Worm (Caenorhabditis elegans): ENCODE measurements around the gene K03B4.2.

K03B4.2 gene

DNA sequence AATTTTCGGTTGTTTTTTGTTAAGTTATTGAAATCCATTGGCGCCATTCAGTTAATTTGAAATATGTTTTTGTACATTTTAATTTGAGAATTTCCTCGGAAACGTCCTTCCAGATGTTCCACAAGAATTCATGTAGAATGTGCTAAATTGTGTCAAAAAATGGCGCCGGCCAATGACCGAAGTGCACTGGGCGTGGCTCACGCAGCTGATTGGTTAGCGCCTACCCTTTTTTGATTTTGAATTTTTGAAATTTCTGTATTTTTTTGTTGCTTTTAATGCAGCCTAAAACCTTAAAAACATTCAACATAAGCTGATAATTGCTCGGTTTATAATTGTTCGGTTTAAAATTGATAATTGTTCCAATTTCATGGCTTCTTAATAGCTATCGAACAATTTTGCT, 11.0 kb upstream of the K03B4.2 start:
- TF ChIP-seq ZK546.5 (tag; optimal IDR thresholded peaks at IDR 0.05) (no peak), nfya-1 (tag; optimal IDR thresholded peaks at IDR 0.05; ENCODE audit: insufficient read depth) (peak; percentile 70)

DNA sequence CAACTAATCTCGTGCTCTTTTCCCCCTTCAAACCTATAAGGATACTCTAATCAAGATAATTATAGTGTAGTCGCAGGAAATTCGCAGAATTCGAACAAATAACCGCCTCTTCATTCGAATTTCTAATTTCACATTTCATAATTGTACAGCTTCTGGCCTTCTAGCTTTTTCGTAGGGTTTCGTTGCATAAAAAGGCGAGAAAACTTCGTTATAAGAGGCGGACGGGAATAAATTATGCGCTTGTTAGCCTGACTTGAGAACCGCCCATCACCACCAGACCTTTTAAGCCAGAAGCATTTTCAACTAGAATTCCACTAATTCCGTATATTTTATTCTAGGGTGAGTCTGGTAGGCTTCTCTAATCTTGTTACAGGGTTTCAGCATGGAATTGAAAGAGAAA, 6.1 kb upstream of the K03B4.2 start, which contains the start of gene K03B4.4:
Gene K03B4.4 (plus strand): TSS at position 301 of the 400 bp plus-strand sequence.
- TF ChIP-seq nhr-23 (tag; optimal IDR thresholded peaks at IDR 0.05) (no peak), ZK546.5 (tag; optimal IDR thresholded peaks at IDR 0.05) (no peak), nhr-12 (tag; optimal IDR thresholded peaks at IDR 0.05) (no peak), elt-3 (tag; optimal IDR thresholded peaks at IDR 0.05) (no peak), nhr-11 (tag; optimal IDR thresholded peaks at IDR 0.05) (no peak), unc-39 (tag; optimal IDR thresholded peaks at IDR 0.05) (no peak), fos-1 (tag; optimal IDR thresholded peaks at IDR 0.05) (no peak), lin-39 (tag; optimal IDR thresholded peaks at IDR 0.05) (no peak), ztf-4 (tag; optimal IDR thresholded peaks at IDR 0.05) (no peak), ztf-11 (tag; optimal IDR thresholded peaks at IDR 0.05) (no peak), mdl-1 (tag; optimal IDR thresholded peaks at IDR 0.05) (no peak), nhr-76 (tag; optimal IDR thresholded peaks at IDR 0.05) (no peak), egl-27 (tag; optimal IDR thresholded peaks at IDR 0.05) (no peak), daf-12 (tag; optimal IDR thresholded peaks at IDR 0.05) (no peak), ama-1 (optimal IDR thresholded peaks at IDR 0.05) (no peak), egl-5 (tag; optimal IDR thresholded peaks at IDR 0.05) (no peak), nfya-1 (tag; optimal IDR thresholded peaks at IDR 0.05; ENCODE audit: insufficient read depth) (no peak)

DNA sequence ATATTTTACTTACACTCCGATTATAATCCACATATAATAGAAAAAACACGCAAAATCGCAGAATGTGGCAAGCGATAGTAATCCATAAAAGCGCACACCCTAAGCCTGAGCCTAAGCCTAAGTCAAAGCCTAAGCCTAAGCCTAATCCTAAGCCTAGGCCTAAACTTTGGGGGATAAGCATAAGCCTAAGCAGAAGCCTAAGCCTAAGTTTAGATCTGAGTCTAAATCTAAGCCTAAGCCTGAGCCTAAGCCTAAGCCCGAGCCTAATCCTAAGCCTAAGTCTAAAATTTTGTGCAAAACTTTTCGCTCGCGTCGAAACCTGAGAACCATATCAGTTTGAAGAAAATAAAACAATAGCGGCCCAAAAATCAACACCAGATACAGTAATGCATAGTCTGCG, 3.7 kb upstream of the K03B4.2 start:
- TF ChIP-seq egl-27 (tag; optimal IDR thresholded peaks at IDR 0.05) (no peak), ceh-9 (tag; optimal IDR thresholded peaks at IDR 0.05) (no peak), fkh-10 (GFP tag; optimal IDR thresholded peaks at IDR 0.05) (no peak), nhr-12 (tag; optimal IDR thresholded peaks at IDR 0.05) (no peak), nhr-23 (tag; optimal IDR thresholded peaks at IDR 0.05) (no peak)

DNA sequence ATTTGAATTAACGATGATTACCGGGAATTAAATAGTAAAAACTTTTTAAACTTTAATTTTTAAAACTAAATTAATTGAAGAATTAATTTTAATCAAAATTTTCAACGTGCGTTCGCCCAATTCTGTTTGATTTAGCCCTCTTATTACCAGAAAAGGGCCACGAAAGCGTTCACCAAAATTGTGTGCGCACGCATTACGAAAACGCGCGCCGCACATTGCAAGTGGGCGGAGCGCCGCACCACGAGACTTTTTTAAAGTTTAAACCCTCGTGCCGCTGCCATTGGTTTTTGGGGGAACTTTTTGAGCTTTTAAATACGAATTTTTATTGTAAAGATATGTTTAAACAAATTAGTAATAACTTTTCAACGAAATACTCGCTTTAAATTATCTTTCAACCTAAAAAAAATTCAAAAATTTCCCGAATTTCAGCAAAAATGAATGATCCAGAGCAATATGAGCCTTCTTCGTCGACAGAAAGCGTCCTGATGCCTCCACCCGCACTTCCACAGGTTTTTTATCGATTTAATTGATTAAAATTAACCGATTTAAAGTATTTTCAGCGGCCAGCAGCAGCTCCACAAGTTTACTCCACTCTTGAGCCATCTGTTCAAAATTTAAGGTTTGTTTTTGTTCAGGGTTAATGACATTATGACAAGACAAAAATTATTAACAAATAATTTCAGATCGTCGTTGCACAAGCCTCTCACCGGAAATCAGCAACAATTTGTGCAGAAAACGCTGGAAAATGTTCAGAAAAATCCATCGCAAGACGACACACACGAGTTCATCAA, 919 bp upstream of the K03B4.2 start, which contains the start of gene taf-10:
Gene taf-10 (plus strand): TSS at position 424 of the 791 bp plus-strand sequence.
- TF ChIP-seq nhr-23 (tag; optimal IDR thresholded peaks at IDR 0.05): peak; percentile 72
- TF ChIP-seq ceh-9 (tag; optimal IDR thresholded peaks at IDR 0.05): no peak
- peak; percentile 72 for TF ChIP-seq pha-4 (tag; optimal IDR thresholded peaks at IDR 0.05)
- peak; percentile 13 for TF ChIP-seq lin-15B (tag; optimal IDR thresholded peaks at IDR 0.05)
- TF ChIP-seq nhr-43 (tag; optimal IDR thresholded peaks at IDR 0.05; ENCODE audit: poor library complexity, severe bottlenecking): peak; percentile 54
- no peak for TF ChIP-seq unc-62 (GFP tag; optimal IDR thresholded peaks at IDR 0.05)
- TF ChIP-seq aly-2 (tag; optimal IDR thresholded peaks at IDR 0.05): no peak
- TF ChIP-seq pqm-1 (tag; optimal IDR thresholded peaks at IDR 0.05): no peak
- TF ChIP-seq ceh-28 (tag; optimal IDR thresholded peaks at IDR 0.05): no peak
- peak; percentile 53 for TF ChIP-seq lin-39 (tag; optimal IDR thresholded peaks at IDR 0.05)
- no peak for TF ChIP-seq fkh-10 (GFP tag; optimal IDR thresholded peaks at IDR 0.05)
- no peak for TF ChIP-seq mml-1 (tag; optimal IDR thresholded peaks at IDR 0.05)
- TF ChIP-seq nfya-1 (tag; optimal IDR thresholded peaks at IDR 0.05; ENCODE audit: insufficient read depth): peak; percentile 77
- TF ChIP-seq nhr-77 (tag; optimal IDR thresholded peaks at IDR 0.05): no peak
- no peak for TF ChIP-seq ceh-82 (tag; optimal IDR thresholded peaks at IDR 0.05)
- TF ChIP-seq mdl-1 (tag; optimal IDR thresholded peaks at IDR 0.05): peak; percentile 71
- no peak for TF ChIP-seq unc-39 (tag; optimal IDR thresholded peaks at IDR 0.05)
- TF ChIP-seq ama-1 (optimal IDR thresholded peaks at IDR 0.05): no peak
- no peak for TF ChIP-seq lsy-12 (tag; optimal IDR thresholded peaks at IDR 0.05)
- TF ChIP-seq ztf-11 (tag; optimal IDR thresholded peaks at IDR 0.05): no peak
- no peak for TF ChIP-seq snpc-4 (tag; optimal IDR thresholded peaks at IDR 0.05)
- TF ChIP-seq fkh-2 (tag; optimal IDR thresholded peaks at IDR 0.05): no peak
- TF ChIP-seq ztf-4 (tag; optimal IDR thresholded peaks at IDR 0.05): no peak
- TF ChIP-seq fos-1 (tag; optimal IDR thresholded peaks at IDR 0.05): no peak
- TF ChIP-seq jun-1 (tag; optimal IDR thresholded peaks at IDR 0.05): no peak
- TF ChIP-seq nhr-67 (tag; optimal IDR thresholded peaks at IDR 0.05): no peak
- TF ChIP-seq hmg-11 (tag; optimal IDR thresholded peaks at IDR 0.05): peak; percentile 71
- TF ChIP-seq elt-1 (tag; optimal IDR thresholded peaks at IDR 0.05): no peak
- TF ChIP-seq nhr-237 (tag; optimal IDR thresholded peaks at IDR 0.05): no peak
- peak; percentile 23 for TF ChIP-seq nhr-25 (tag; optimal IDR thresholded peaks at IDR 0.05)
- TF ChIP-seq elt-2 (tag; optimal IDR thresholded peaks at IDR 0.05): peak; percentile 25
- TF ChIP-seq egl-27 (tag; optimal IDR thresholded peaks at IDR 0.05): no peak

Measured in whole organism, L3 larva.